Worm (Caenorhabditis elegans) whole organism, L4/young adult: ENCODE results near the gene kin-29.

ENCODE experiments used
- W03F9.2 ChIP-seq: fragments of 150-350 bp; optimal IDR thresholded peaks from 2 replicates; lab custom pipeline; 2014; ENCODE audit warnings: missing biosample characterization, missing genetic modification characterization
- dao-5 ChIP-seq: sonication (generic microtip); optimal IDR thresholded peaks from 2 replicates; lab custom pipeline; 2016; ENCODE audit warnings: missing genotype, missing genetic modification characterization, moderate library complexity, missing compliant biosample characterization
- him-1 ChIP-seq: sonication (generic microtip); optimal IDR thresholded peaks from 2 replicates; lab custom pipeline; 2016; ENCODE audit warnings: missing genotype, missing genetic modification reagents, missing genetic modification characterization, missing compliant biosample characterization

kin-29 gene

DNA sequence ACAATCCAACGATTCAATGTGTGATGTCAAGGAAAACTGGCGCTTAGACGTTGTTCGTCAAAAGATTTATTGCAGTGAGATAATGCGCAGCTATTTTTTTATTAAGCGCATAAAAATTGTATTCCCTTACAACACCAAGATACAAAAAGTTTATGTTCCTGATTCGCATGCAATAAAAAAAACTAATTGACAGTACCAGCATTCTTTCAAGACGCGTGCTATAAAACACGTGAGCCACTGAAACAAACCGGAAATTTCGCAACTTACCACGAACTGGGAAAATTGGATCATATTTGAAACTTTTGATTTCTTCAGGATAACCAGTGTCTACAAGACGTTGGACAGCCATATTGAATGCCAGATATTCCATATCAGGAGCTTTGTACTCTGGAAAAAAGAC lies 14.8 kb downstream of the kin-29 start:
- TF ChIP-seq him-1 (tag; lab: Kevin White, UChicago) = no peak
- TF ChIP-seq dao-5 = no peak
- TF ChIP-seq W03F9.2 (tag; lab: Kevin White, UChicago) = no peak

DNA sequence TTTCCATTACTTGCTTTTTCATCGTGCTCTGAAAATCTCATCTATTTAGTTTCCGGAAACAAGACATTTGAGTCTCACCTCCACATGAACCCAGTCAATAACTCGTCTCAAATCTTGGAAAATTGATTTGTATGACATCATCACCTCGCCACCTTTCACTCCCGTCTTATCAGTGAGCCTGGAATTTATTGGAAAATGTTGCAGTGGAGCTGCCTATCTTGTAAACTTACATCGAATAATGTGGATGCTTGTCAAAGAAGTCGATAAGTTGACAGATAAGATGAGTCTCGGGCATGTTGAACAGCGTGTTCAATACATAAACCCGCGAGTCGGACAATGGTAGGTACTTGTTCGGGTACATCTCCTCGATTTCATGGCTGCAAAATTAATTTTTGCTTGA lies 15.5 kb downstream of the kin-29 start:
- TF ChIP-seq him-1 (tag; lab: Kevin White, UChicago) = no peak
- TF ChIP-seq W03F9.2 (tag; lab: Kevin White, UChicago) = no peak
- TF ChIP-seq dao-5 = no peak

DNA sequence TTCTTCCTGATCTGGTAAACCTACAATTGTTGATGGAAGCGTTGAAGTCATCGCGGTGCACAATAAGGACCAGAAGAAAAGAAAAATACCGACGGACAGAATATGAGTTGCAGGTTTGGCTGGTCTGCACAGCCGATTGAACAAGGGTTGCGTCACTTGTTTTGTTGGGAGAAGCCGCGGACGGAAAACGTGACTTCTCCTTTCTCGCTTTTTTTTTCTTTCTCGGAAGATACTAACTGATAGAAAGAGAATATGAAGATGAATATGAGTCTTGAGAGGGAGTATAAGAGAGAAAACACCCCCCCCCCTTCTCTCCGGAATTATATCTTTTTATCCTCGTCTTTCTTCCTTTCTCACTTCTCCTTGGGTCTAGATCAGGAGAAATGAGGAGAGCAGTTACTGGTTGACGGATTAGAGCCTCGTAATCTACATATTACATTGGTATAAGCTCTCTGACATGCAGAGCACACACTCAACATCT lies 24.5 kb downstream of the kin-29 start, which contains the start of gene ssr-2:
Gene ssr-2, minus strand, starts transcription at position 51 of the 481 bp plus-strand sequence.
- TF ChIP-seq him-1 (tag; lab: Kevin White, UChicago) (no peak), W03F9.2 (tag; lab: Kevin White, UChicago) (no peak), dao-5 (no peak)

DNA sequence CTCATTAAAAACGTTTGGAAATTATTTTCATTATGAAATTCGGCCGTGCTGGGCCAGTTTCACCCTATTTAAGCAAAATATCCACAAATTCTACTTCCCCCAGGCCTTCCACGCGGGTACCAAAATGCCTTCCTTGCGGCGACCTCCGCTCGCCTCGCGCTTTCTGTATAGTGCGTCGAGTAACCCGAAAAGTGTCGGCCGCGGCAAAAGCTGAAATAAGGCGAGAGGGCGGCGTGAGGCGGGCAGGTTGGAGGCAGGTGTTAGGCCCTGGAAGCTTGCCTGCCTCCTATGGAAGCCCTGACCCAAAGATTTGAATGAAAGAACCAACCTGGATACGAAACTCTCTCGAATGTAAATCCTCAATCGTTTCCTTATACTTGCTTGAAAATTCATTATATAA lies 25.9 kb downstream of the kin-29 start:
- TF ChIP-seq him-1 (tag; lab: Kevin White, UChicago) = no peak
- TF ChIP-seq W03F9.2 (tag; lab: Kevin White, UChicago) = no peak

DNA sequence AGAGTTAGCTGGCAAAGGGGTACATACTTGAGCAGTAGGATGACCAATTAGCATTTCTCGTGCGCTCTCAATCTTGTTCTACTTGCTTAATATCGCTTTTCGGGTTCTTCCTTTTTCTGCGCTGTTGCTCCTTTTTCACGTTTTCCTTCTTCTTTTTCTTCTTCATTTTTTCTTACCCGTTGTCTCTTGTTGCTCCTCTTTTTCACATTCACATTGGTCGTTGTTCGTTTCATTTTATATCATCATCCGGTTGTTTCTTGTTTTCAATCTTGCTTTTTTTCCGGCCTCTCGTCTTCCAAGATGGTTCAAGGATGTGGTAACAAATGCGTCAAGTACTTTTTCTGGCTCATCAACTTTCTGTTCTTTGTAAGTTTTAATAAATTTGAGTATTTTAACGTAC lies 32.1 kb downstream of the kin-29 start, which contains the start of gene tsp-6:
Gene tsp-6, plus strand, starts transcription at position 301 of the 400 bp plus-strand sequence.
- TF ChIP-seq dao-5 = no peak
- no peak for TF ChIP-seq W03F9.2 (tag; lab: Kevin White, UChicago)

DNA sequence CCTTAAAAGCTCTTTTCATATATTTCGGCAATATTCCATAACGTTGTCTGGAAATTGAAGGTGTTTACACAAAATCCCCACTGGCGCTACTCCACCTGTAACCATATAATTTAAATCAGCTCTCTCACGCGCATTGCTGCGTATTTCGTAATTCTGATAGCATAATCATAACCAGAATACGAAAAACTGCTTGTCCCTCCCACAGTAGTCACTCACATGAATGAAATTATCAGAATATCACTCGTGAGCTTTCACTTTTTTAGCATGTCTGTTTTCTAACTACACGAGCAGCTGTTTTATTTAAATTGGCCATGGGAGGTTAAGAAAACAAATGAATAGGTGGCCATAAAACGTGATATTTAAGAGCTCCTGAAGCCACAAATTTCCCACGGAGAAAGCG lies 32.5 kb downstream of the kin-29 start:
- TF ChIP-seq him-1 (tag; lab: Kevin White, UChicago) (no peak), dao-5 (no peak), W03F9.2 (tag; lab: Kevin White, UChicago) (no peak)

DNA sequence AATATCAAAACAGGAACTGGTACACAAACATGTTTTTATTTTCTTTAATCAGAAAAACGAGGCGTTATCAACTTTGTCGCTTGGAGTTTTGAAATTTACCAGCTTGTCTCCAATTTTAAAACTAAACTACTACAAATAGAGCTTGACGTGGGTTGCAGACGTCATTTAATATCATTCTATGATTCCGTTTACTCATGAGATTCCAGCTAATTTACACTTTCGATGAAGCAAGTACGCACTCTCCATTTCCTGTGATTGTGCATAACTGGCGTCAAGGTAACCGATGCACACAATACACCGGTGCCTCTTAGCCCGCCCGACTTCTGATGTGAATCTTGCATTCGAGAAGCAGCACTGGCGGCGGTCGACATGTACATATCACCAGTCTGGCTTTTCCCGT lies 33.3 kb downstream of the kin-29 start:
- no peak for TF ChIP-seq W03F9.2 (tag; lab: Kevin White, UChicago)
- TF ChIP-seq dao-5 = no peak
- TF ChIP-seq him-1 (tag; lab: Kevin White, UChicago) = no peak

DNA sequence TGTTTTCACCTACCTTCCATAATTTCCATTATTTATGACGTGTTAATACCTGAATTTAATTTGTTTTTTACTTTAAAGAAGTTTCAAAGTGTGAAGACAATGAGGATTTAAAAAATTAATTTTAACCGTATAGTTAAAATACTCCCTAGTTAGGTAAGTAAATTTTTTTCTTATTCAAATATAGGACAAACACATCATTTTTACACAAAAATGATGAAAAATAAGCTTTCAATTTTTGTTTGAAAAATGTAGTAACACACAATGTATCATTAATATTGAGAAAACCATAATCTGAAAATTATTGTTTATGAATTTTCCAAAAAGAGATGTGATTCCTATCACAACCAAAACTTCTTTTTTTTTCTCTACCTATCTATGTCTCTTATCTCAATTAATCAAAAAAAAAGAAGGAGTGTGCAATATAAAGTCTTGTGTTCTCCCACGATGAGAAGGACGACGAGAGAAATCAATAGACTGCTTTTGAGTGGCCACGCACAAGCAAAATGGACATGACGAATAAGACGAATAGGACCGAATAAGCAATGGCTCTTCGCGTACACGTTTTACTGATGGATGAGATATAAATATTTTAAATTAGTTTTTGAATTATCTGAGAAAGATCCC lies 38.0 kb downstream of the kin-29 start, which contains the start of gene C14A11.6:
Gene C14A11.6, minus strand, starts transcription at position 51 of the 624 bp plus-strand sequence.
- no peak for TF ChIP-seq him-1 (tag; lab: Kevin White, UChicago)
- TF ChIP-seq dao-5 = no peak
- no peak for TF ChIP-seq W03F9.2 (tag; lab: Kevin White, UChicago)

DNA sequence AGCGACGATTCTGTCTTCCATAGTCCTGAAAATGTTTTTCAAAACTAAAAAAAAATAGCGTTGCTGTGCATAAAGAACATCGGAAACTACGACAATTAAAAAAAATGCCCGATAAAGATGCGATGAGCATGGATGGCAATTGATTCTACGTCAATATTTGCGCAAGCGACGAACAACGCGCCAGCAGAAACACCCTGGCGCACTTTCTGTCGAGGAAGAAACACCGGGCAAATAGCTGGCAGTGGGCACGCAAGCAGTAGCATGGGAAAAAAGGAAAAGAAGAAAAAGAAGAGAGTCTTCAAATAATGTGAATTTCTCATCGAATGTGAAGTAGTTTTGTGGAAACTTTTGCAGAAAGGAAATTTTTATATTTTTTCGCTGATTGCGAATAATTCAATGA lies 42.6 kb downstream of the kin-29 start, which contains the start of gene C14A11.9:
Gene C14A11.9, minus strand, starts transcription at position 27 of the 400 bp plus-strand sequence.
- TF ChIP-seq him-1 (tag; lab: Kevin White, UChicago) (peak; percentile 96), dao-5 (no peak), W03F9.2 (tag; lab: Kevin White, UChicago) (peak; percentile 74)

DNA sequence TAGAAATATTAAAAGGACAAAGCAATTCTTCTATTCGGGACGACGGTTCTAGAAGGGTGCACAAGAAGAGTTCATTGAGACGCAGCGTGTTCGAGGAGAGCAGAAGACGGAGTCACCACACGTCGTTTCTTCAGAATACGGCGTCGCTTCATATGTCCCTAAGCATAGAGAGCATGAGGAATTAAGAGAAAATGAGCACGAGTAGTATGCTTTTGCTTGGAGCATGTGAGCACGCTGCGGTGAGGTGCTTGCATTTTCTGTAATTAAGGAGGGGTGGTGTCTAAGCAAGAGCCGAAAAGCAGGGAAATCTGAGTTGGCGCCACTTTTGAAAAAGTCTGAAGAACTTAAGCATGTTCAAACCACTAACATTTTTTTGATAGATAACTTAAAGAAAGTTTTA lies 44.8 kb downstream of the kin-29 start, which contains the start of gene C14A11.5:
Gene C14A11.5, minus strand, starts transcription at position 139 of the 400 bp plus-strand sequence.
- TF ChIP-seq W03F9.2 (tag; lab: Kevin White, UChicago) (no peak), him-1 (tag; lab: Kevin White, UChicago) (no peak), dao-5 (no peak)

DNA sequence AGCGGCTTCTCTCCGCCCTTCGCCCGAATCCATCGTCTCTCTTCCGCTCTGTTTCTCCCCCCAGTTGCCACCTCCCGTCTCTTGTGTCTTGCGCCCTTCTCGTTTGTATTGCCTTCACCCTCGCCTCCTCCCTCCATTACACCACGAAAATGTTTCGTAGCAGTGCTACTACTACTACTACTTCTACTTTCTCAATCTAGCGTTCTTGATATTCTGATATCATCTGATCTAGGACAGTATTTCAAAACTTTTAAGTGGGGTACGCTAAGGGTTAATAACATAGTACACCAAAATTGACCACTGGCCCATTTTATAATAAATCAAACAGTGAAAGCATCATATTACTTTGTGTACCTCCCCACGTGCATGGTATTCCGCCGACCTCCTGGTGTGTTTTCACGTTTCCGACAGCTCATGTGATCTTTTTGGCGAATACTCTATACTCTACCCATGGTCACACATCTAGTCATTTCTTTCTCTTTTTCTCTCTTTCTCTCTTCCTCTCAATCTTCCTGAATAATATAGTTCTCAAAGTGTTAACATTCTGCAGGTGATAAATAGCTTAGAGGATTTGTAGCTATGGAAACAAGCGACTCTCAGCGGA lies 49.6 kb downstream of the kin-29 start, which contains the start of gene C14A11.2:
Gene C14A11.2, plus strand, starts transcription at position 551 of the 604 bp plus-strand sequence.
- no peak for TF ChIP-seq dao-5

DNA sequence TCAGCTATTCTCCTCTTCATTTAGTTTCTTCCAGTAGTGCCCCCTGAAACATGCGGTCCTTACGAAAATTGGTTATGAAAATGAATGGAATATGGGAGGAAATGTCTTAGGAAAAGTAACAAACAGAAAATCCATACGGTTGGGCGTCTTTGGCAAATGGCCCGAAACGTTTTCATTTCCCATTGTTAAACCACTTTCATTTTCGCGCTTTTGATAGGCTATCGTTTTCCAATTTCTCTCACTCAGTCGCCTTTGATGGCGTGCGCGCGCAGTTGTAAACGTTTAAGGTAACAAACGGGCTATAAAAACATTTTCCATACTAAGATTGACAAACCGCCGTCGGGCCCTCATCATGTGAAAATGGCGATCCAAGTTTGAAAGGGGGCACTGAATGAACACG lies 57.2 kb downstream of the kin-29 start:
- TF ChIP-seq him-1 (tag; lab: Kevin White, UChicago) = no peak
- TF ChIP-seq W03F9.2 (tag; lab: Kevin White, UChicago) = no peak

DNA sequence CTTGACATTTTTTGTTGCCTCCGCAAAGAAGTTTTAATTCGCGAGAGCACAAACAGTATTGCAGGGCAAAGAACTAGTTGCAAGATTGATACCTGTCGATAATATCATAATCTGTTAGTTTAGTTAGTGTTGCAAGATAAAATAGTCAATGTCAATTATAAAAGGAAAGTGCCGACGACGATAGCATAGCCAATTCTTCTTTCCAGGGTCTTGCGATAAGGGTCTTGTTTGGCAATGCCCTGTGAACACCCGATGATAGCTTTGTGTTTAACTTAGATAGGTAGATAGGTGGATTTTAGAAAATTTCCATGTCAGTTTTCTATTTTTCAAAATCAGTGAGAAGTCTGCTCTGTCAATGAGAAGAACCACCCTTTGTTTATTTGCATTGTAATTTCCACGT lies 57.9 kb downstream of the kin-29 start:
- no peak for TF ChIP-seq dao-5
- TF ChIP-seq him-1 (tag; lab: Kevin White, UChicago) = no peak
- TF ChIP-seq W03F9.2 (tag; lab: Kevin White, UChicago) = no peak
